Fruit fly (Drosophila melanogaster) whole organism, prepupa: ENCODE measurements around the gene Srrm1.

Experiments used
- Blimp-1 ChIP-seq: fragments of 200-800 bp; sonication (Bioruptor generic); optimal IDR thresholded peaks from 3 replicates; lab custom pipeline; 2017; ENCODE audit warnings: missing biosample characterization, missing genetic modification characterization, mild to moderate bottlenecking, moderate library complexity, missing genetic modification reagents
- CG10631 ChIP-seq: fragments of 200-800 bp; sonication (Bioruptor generic); optimal IDR thresholded peaks from 2 replicates; lab custom pipeline; 2016; ENCODE audit warnings: missing biosample characterization, missing genetic modification characterization
- CG10669 ChIP-seq: fragments of 200-800 bp; sonication (Bioruptor generic); optimal IDR thresholded peaks from 3 replicates; lab custom pipeline; 2018; ENCODE audit warnings: missing biosample characterization, mild to moderate bottlenecking, missing genetic modification characterization, moderate library complexity
- CG11294 ChIP-seq: fragments of 200-800 bp; sonication (Bioruptor generic); IDR thresholded peaks from 2 replicates; pipeline ENCODE4 v1.3.6; 2022; ENCODE audit warnings: missing biosample characterization, missing genetic modification characterization
- CG11762 ChIP-seq: fragments of 200-800 bp; sonication (Bioruptor generic); optimal IDR thresholded peaks from 3 replicates; lab custom pipeline; 2016; ENCODE audit warnings: missing biosample characterization, missing genetic modification characterization; ENCODE audit not compliant: insufficient read depth
- CG11902 ChIP-seq: fragments of 200-800 bp; sonication (Bioruptor generic); optimal IDR thresholded peaks from 3 replicates; lab custom pipeline; 2016; ENCODE audit warnings: missing biosample characterization, missing genetic modification characterization
- CG1621 ChIP-seq: fragments of 200-800 bp; sonication (Bioruptor generic); optimal IDR thresholded peaks from 3 replicates; lab custom pipeline; 2018; ENCODE audit warnings: missing biosample characterization, mild to moderate bottlenecking, missing genetic modification characterization
- CG16779 ChIP-seq: fragments of 200-800 bp; sonication (Bioruptor generic); optimal IDR thresholded peaks from 3 replicates; lab custom pipeline; 2017; ENCODE audit warnings: missing biosample characterization, mild to moderate bottlenecking, missing genetic modification characterization
- CG3032 ChIP-seq: fragments of 200-800 bp; optimal IDR thresholded peaks from 2 replicates; lab custom pipeline; 2019; ENCODE audit warnings: missing biosample characterization, mild to moderate bottlenecking, missing genetic modification characterization, moderate library complexity
- CG31627 ChIP-seq: fragments of 200-800 bp; sonication (Bioruptor generic); optimal IDR thresholded peaks from 3 replicates; lab custom pipeline; 2016; ENCODE audit warnings: missing biosample characterization, missing genetic modification characterization
- CG32006 ChIP-seq: fragments of 200-800 bp; sonication (Bioruptor generic); optimal IDR thresholded peaks from 3 replicates; lab custom pipeline; 2017; ENCODE audit warnings: missing biosample characterization, mild to moderate bottlenecking, missing genetic modification characterization
- CG34406 ChIP-seq: fragments of 200-800 bp; sonication (Bioruptor generic); optimal IDR thresholded peaks from 3 replicates; lab custom pipeline; 2016; ENCODE audit warnings: missing biosample characterization, missing genetic modification characterization
- CG4318 ChIP-seq: fragments of 200-800 bp; sonication (Bioruptor generic); optimal IDR thresholded peaks from 3 replicates; lab custom pipeline; 2017; ENCODE audit warnings: missing biosample characterization, mild to moderate bottlenecking, missing genetic modification characterization
- CG6163 ChIP-seq: fragments of 200-800 bp; sonication (Bioruptor generic); IDR thresholded peaks from 3 replicates; pipeline ENCODE4 v1.3.6; 2022; ENCODE audit warnings: missing biosample characterization, missing genetic modification characterization
- CG6792 ChIP-seq: fragments of 200-800 bp; sonication (Bioruptor generic); optimal IDR thresholded peaks from 3 replicates; lab custom pipeline; 2016; ENCODE audit warnings: missing biosample characterization, missing genetic modification characterization
- CG6808 ChIP-seq: fragments of 200-800 bp; sonication (Bioruptor generic); optimal IDR thresholded peaks from 3 replicates; lab custom pipeline; 2017; ENCODE audit warnings: missing biosample characterization, missing genetic modification characterization, mild to moderate bottlenecking, moderate library complexity, missing genetic modification reagents
- CG6854 ChIP-seq: fragments of 200-800 bp; sonication (Bioruptor generic); optimal IDR thresholded peaks from 2 replicates; lab custom pipeline; 2017; ENCODE audit warnings: missing biosample characterization, mild to moderate bottlenecking, missing genetic modification characterization
- CG7368 ChIP-seq: fragments of 200-800 bp; sonication (Bioruptor generic); optimal IDR thresholded peaks from 3 replicates; lab custom pipeline; 2016; ENCODE audit warnings: missing biosample characterization, missing genetic modification characterization
- CG8119 ChIP-seq: fragments of 200-800 bp; sonication (Bioruptor generic); IDR thresholded peaks from 3 replicates; pipeline ENCODE4 v1.3.6; 2022; ENCODE audit warnings: missing biosample characterization, missing genetic modification characterization
- CG8632 ChIP-seq: fragments of 200-800 bp; sonication (Bioruptor generic); optimal IDR thresholded peaks from 3 replicates; lab custom pipeline; 2016; ENCODE audit warnings: missing biosample characterization, missing genetic modification characterization
- CG9139 ChIP-seq: fragments of 200-800 bp; sonication (Bioruptor generic); optimal IDR thresholded peaks from 3 replicates; lab custom pipeline; 2017; ENCODE audit warnings: missing biosample characterization, mild to moderate bottlenecking, missing genetic modification characterization
- Eip75B ChIP-seq: fragments of 200-800 bp; sonication (Bioruptor generic); optimal IDR thresholded peaks from 3 replicates; lab custom pipeline; 2016; ENCODE audit warnings: missing biosample characterization, missing genetic modification characterization
- Eip78C ChIP-seq: fragments of 200-800 bp; sonication (Bioruptor generic); peaks from one replicate; lab custom pipeline; 2016; ENCODE audit warnings: missing biosample characterization, missing genetic modification characterization
- Eip93F ChIP-seq: fragments of 200-800 bp; sonication (Bioruptor generic); optimal IDR thresholded peaks from 2 replicates; lab custom pipeline; 2016; ENCODE audit warnings: missing biosample characterization, mild to moderate bottlenecking, missing genetic modification characterization
- Ets21C ChIP-seq: fragments of 200-800 bp; sonication (Bioruptor generic); optimal IDR thresholded peaks from 3 replicates; lab custom pipeline; 2016; ENCODE audit warnings: missing biosample characterization, missing genetic modification characterization
- Ets96B ChIP-seq: fragments of 200-800 bp; optimal IDR thresholded peaks from 2 replicates; lab custom pipeline; 2019; ENCODE audit warnings: missing biosample characterization, mild to moderate bottlenecking, missing genetic modification characterization, moderate library complexity
- Hr38 ChIP-seq: sonication (Bioruptor generic); optimal IDR thresholded peaks from 2 replicates; lab custom pipeline; 2016; ENCODE audit warnings: missing biosample characterization, missing genetic modification characterization
- Lpt ChIP-seq: fragments of 200-800 bp; sonication (Bioruptor generic); optimal IDR thresholded peaks from 3 replicates; lab custom pipeline; 2016; ENCODE audit warnings: missing biosample characterization, missing genetic modification characterization
- Met ChIP-seq: fragments of 200-800 bp; sonication (Bioruptor generic); optimal IDR thresholded peaks from 3 replicates; lab custom pipeline; 2016; ENCODE audit warnings: missing biosample characterization, missing genetic modification characterization
- OdsH ChIP-seq: fragments of 200-800 bp; sonication (Bioruptor generic); optimal IDR thresholded peaks from 3 replicates; lab custom pipeline; 2016; ENCODE audit warnings: missing biosample characterization, missing genetic modification characterization
- Smox ChIP-seq: fragments of 200-800 bp; sonication (Bioruptor generic); optimal IDR thresholded peaks from 3 replicates; lab custom pipeline; 2016; ENCODE audit warnings: missing biosample characterization, missing genetic modification characterization
- Sox102F ChIP-seq: fragments of 200-800 bp; sonication (Bioruptor generic); optimal IDR thresholded peaks from 2 replicates; lab custom pipeline; 2016; ENCODE audit warnings: missing biosample characterization, mild to moderate bottlenecking, missing genetic modification characterization
- Sox14 ChIP-seq: fragments of 200-800 bp; sonication (Bioruptor generic); optimal IDR thresholded peaks from 3 replicates; lab custom pipeline; 2016; ENCODE audit warnings: missing biosample characterization, missing genetic modification characterization
- achi ChIP-seq: fragments of 200-800 bp; sonication (Bioruptor generic); optimal IDR thresholded peaks from 3 replicates; lab custom pipeline; 2016; ENCODE audit warnings: missing biosample characterization, missing genetic modification characterization
- acj6 ChIP-seq: fragments of 200-800 bp; sonication (Bioruptor generic); optimal IDR thresholded peaks from 3 replicates; lab custom pipeline; 2016; ENCODE audit warnings: missing biosample characterization, missing genetic modification characterization
- dac ChIP-seq: fragments of 200-800 bp; sonication (Bioruptor generic); optimal IDR thresholded peaks from 2 replicates; lab custom pipeline; 2017; ENCODE audit warnings: missing biosample characterization, mild to moderate bottlenecking, missing genetic modification characterization
- dsx ChIP-seq: fragments of 200-800 bp; optimal IDR thresholded peaks from 3 replicates; lab custom pipeline; 2019; ENCODE audit warnings: missing biosample characterization, mild to moderate bottlenecking, missing genetic modification characterization, moderate library complexity; ENCODE audit not compliant: poor library complexity, severe bottlenecking
- eg ChIP-seq: fragments of 200-800 bp; sonication (Bioruptor generic); IDR thresholded peaks from 3 replicates; pipeline ENCODE4 v1.3.6; 2022; ENCODE audit warnings: missing biosample characterization, missing genetic modification characterization
- esn ChIP-seq: fragments of 200-800 bp; sonication (Bioruptor generic); optimal IDR thresholded peaks from 2 replicates; lab custom pipeline; 2016; ENCODE audit warnings: missing biosample characterization, mild to moderate bottlenecking, missing genetic modification characterization, moderate library complexity
- fd59A ChIP-seq: fragments of 200-800 bp; sonication (Bioruptor generic); optimal IDR thresholded peaks from 2 replicates; lab custom pipeline; 2017; ENCODE audit warnings: missing biosample characterization, mild to moderate bottlenecking, missing genetic modification characterization, missing genetic modification reagents
- fkh ChIP-seq: fragments of 200-800 bp; sonication (Bioruptor generic); optimal IDR thresholded peaks from 3 replicates; lab custom pipeline; 2017; ENCODE audit warnings: missing biosample characterization, mild to moderate bottlenecking, missing genetic modification characterization, moderate library complexity
- lz ChIP-seq: fragments of 200-800 bp; sonication (Bioruptor generic); optimal IDR thresholded peaks from 3 replicates; lab custom pipeline; 2016; ENCODE audit warnings: missing biosample characterization, missing genetic modification characterization
- net ChIP-seq: fragments of 200-800 bp; sonication (Bioruptor generic); optimal IDR thresholded peaks from 3 replicates; lab custom pipeline; 2016; ENCODE audit warnings: missing biosample characterization, missing genetic modification characterization
- pdm3 ChIP-seq: fragments of 200-800 bp; sonication (Bioruptor generic); optimal IDR thresholded peaks from 3 replicates; lab custom pipeline; 2016; ENCODE audit warnings: missing biosample characterization, missing genetic modification characterization
- salr ChIP-seq, 2 experiments: fragments of 200-800 bp; sonication (Bioruptor generic); optimal IDR thresholded peaks; 3 replicates each; lab custom pipeline; 2016 to 2018; ENCODE audit warnings: missing biosample characterization in 2 of 2, missing genetic modification characterization in 2 of 2, mild to moderate bottlenecking in 1 of 2
- svp ChIP-seq: fragments of 200-800 bp; sonication (Bioruptor generic); peaks from one replicate; lab custom pipeline; 2016; ENCODE audit warnings: missing biosample characterization, missing genetic modification characterization
- topi ChIP-seq: fragments of 200-800 bp; sonication (Bioruptor generic); optimal IDR thresholded peaks from 3 replicates; lab custom pipeline; 2016; ENCODE audit warnings: missing biosample characterization, missing genetic modification characterization
- vri ChIP-seq: fragments of 200-800 bp; sonication (Bioruptor generic); optimal IDR thresholded peaks from 3 replicates; lab custom pipeline; 2016; ENCODE audit warnings: missing biosample characterization, mild to moderate bottlenecking, missing genetic modification characterization

Gene Srrm1

DNA sequence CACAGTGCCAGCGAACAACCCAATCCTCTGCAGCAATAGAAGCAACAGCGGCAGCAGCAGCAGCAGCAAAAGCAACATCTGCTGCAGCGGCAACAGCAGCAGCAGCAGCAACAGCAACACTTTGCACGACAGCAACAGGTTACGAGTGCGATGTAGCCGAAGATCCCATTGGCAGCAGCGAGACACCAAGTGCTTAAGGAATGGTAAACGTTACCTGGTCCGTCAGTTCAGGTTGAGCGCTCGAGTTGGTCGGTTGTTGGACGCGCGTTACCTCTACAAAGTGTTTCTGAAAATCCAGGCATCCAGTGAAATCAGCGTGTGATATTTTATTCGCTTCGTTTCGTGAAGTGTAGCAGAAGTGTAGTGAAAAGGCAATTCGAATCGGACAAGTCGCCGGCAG is 7.9 kb upstream of the Srrm1 start, which contains the start of gene CG17672 (continued):
- TF ChIP-seq CG6854 (GFP tag; lab: Kevin White, UChicago) (no peak), CG3032 (tag; lab: Kevin White, UChicago) (no peak), CG6792 (GFP tag; lab: Kevin White, UChicago) (no peak), fkh (no peak), fd59A (GFP tag; lab: Kevin White, UChicago) (no peak), CG4318 (GFP tag; lab: Kevin White, UChicago) (no peak), Ets21C (no peak), Eip93F (GFP tag; lab: Kevin White, UChicago) (no peak), OdsH (GFP tag; lab: Kevin White, UChicago) (no peak), esn (GFP tag; lab: Kevin White, UChicago) (no peak), salr (GFP tag; optimal IDR thresholded peaks at IDR 0.05; lab: Kevin White, UChicago) (no peak), svp (GFP tag; lab: Kevin White, UChicago) (no peak), CG1621 (tag; lab: Kevin White, UChicago) (peak; percentile 60), CG34406 (GFP tag; lab: Kevin White, UChicago) (no peak), CG11762 (GFP tag; lab: Kevin White, UChicago) (no peak), CG16779 (peak; percentile 9), Ets96B (tag; lab: Kevin White, UChicago) (no peak), Met (peak; percentile 22), CG7368 (GFP tag; lab: Kevin White, UChicago) (no peak), CG6163 (GFP tag; lab: Robert Waterston, UW) (peak; percentile 54; the same call in 1 of the 3 replicates), CG8632 (GFP tag; lab: Kevin White, UChicago) (no peak), net (peak; percentile 2), CG31627 (no peak), achi (no peak), dsx (GFP tag; lab: Kevin White, UChicago) (peak; percentile 42), eg (GFP tag; lab: Robert Waterston, UW) (0 out of 3 replicates have a peak, but pooled peaks have one; percentile 59), vri (no peak)

DNA sequence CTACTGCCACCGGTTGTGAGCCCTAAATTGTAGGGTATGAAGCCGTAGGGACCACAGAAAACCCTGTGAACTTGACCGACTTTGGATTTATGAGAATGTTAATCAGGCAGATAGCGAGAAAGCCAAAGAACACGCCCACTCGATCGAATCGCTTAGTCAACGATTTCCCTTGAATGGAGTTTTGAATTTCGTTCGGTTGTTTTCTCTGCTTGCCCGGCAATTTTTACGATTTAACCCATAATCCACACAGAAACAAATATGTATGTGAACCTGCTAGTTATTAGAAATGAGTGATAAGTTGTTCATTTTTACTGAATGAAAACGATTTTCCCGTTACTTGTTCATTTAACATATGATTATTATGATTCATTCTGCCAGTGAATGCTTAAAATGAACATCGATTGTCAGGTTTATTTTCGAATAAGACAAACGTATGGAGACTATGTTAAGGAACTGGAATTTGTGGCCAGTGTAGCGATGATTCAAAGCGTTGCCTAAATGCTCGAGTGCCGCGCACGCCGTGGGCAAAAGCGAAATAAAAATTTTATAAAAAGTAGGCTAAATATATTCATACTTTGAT is 6.5 kb upstream of the Srrm1 start:
- TF ChIP-seq CG6808 (GFP tag; lab: Kevin White, UChicago): no peak
- peak; percentile 84 for TF ChIP-seq Eip78C (GFP tag; lab: Kevin White, UChicago)
- TF ChIP-seq CG7368 (GFP tag; lab: Kevin White, UChicago): no peak
- TF ChIP-seq CG11762 (GFP tag; lab: Kevin White, UChicago): no peak
- no peak for TF ChIP-seq Hr38
- no peak for TF ChIP-seq eg (GFP tag; lab: Robert Waterston, UW)
- TF ChIP-seq Blimp-1 (GFP tag; lab: Kevin White, UChicago): no peak
- no peak for TF ChIP-seq Smox (GFP tag; lab: Kevin White, UChicago)
- TF ChIP-seq CG11294: no peak
- TF ChIP-seq CG1621 (tag; lab: Kevin White, UChicago): no peak
- no peak for TF ChIP-seq achi
- TF ChIP-seq fd59A (GFP tag; lab: Kevin White, UChicago): no peak
- TF ChIP-seq CG3032 (tag; lab: Kevin White, UChicago): no peak
- no peak for TF ChIP-seq Sox14
- no peak for TF ChIP-seq salr (GFP tag; optimal IDR thresholded peaks at IDR 0.05; lab: Kevin White, UChicago)
- no peak for TF ChIP-seq CG9139 (GFP tag; lab: Kevin White, UChicago)
- no peak for TF ChIP-seq CG16779
- TF ChIP-seq Eip75B: no peak
- TF ChIP-seq CG8119 (GFP tag; lab: Robert Waterston, UW): no peak
- no peak for TF ChIP-seq Lpt (GFP tag; lab: Kevin White, UChicago)
- TF ChIP-seq net: no peak
- TF ChIP-seq CG10631 (GFP tag; lab: Kevin White, UChicago): no peak
- no peak for TF ChIP-seq esn (GFP tag; lab: Kevin White, UChicago)
- peak; percentile 20 for TF ChIP-seq CG34406 (GFP tag; lab: Kevin White, UChicago)
- peak; percentile 11 for TF ChIP-seq acj6 (GFP tag; lab: Kevin White, UChicago)
- TF ChIP-seq CG10669: no peak
- TF ChIP-seq pdm3: peak; percentile 23
- no peak for TF ChIP-seq CG11902
- TF ChIP-seq topi (GFP tag; lab: Kevin White, UChicago): peak; percentile 29
- no peak for TF ChIP-seq Sox102F (GFP tag; lab: Kevin White, UChicago)
- TF ChIP-seq CG32006: peak; percentile 6
- TF ChIP-seq Met: peak; percentile 9
- TF ChIP-seq fkh: no peak
- TF ChIP-seq CG6792 (GFP tag; lab: Kevin White, UChicago): no peak
- no peak for TF ChIP-seq lz (GFP tag; lab: Kevin White, UChicago)
- TF ChIP-seq dac: no peak
- no peak for TF ChIP-seq CG6854 (GFP tag; lab: Kevin White, UChicago)
